Fruit fly (Drosophila melanogaster): ENCODE measurements around the gene Vav.

dm6 chrX:19259802-19260695 is 1.6 kb upstream of the Vav start:
- TF ChIP-seq N (GFP tag; optimal IDR thresholded peaks at IDR 0.05) = no peak
- TF ChIP-seq Dif (GFP tag; optimal IDR thresholded peaks at IDR 0.05; ENCODE audit: partially characterized antibody) = no peak
